Worm (Caenorhabditis elegans): ENCODE measurements around the gene rnp-4.

rnp-4 gene

DNA sequence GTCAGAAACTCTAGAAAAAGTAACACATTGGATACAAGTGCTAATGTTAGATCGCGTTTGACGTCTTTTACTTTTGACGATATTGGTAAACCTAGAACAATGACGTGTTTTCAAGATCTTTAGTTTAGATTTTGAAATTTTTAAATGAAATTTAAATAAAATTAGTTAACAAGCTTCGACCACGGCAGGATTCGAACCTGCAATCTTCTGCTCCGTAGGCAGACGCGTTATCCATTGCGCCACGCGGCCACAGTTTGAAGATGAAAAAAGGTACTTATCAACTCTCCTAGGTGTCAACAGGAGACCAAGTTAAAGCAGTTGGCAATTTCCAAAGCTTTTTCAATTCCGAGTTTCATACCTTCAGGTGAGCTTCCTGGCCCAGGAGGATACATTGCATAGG is 43.3 kb downstream of the rnp-4 start:
- TF ChIP-seq dmd-9 (GFP tag; IDR thresholded peaks at IDR 0.05): no peak
- no peak for TF ChIP-seq dpl-1 (GFP tag; optimal IDR thresholded peaks at IDR 0.05)
- no peak for TF ChIP-seq unc-39 (tag; optimal IDR thresholded peaks at IDR 0.05)
- TF ChIP-seq dve-1 (tag; optimal IDR thresholded peaks at IDR 0.05; ENCODE audit: insufficient read depth): peak; percentile 44
- TF ChIP-seq lin-29 (GFP tag; IDR thresholded peaks at IDR 0.05): no peak
- TF ChIP-seq unc-62 (GFP tag; optimal IDR thresholded peaks at IDR 0.05 in 1 of 2): peak in 1 of 2 experiments; percentile 47
- no peak for TF ChIP-seq unc-62 (tag; optimal IDR thresholded peaks at IDR 0.05)
- TF ChIP-seq dmd-8 (GFP tag; IDR thresholded peaks at IDR 0.05): 0 out of 2 replicates have a peak, but pooled peaks have one; percentile 60
- peak; percentile 63 for TF ChIP-seq lin-38 (GFP tag; IDR thresholded peaks at IDR 0.05)
- no peak for TF ChIP-seq set-16 (GFP tag; IDR thresholded peaks at IDR 0.05)
- no peak for TF ChIP-seq zip-2 (tag; optimal IDR thresholded peaks at IDR 0.05)
- peak; percentile 26 for TF ChIP-seq nhr-102 (tag; optimal IDR thresholded peaks at IDR 0.05)
- TF ChIP-seq lsy-2 (tag; optimal IDR thresholded peaks at IDR 0.05): no peak
- TF ChIP-seq dmd-6 (GFP tag; IDR thresholded peaks at IDR 0.05): peak; percentile 32; the same call in 1 of the 2 replicates
- peak; percentile 46; the same call in 1 of the 2 replicates for TF ChIP-seq daf-19 (GFP tag; conservative IDR thresholded peaks at IDR 0.05)
- peak; percentile 10 for TF ChIP-seq mes-2 (tag; optimal IDR thresholded peaks at IDR 0.05; ENCODE audit: poor library complexity, severe bottlenecking)
- no peak for TF ChIP-seq Y105C5A.15 (GFP tag; IDR thresholded peaks at IDR 0.05)
- 0 out of 2 replicates have a peak, but pooled peaks have one; percentile 7 for TF ChIP-seq mdt-29 (GFP tag; IDR thresholded peaks at IDR 0.05)
- TF ChIP-seq sdz-12 (GFP tag; optimal IDR thresholded peaks at IDR 0.05): no peak
- no peak for TF ChIP-seq nhr-42 (GFP tag; IDR thresholded peaks at IDR 0.05)
- TF ChIP-seq arid-1 (GFP tag; conservative IDR thresholded peaks at IDR 0.05): peak; percentile 71
- TF ChIP-seq duxl-1 (tag; optimal IDR thresholded peaks at IDR 0.05; ENCODE audit: poor library complexity): no peak
- TF ChIP-seq F49E8.2 (tag; optimal IDR thresholded peaks at IDR 0.05; ENCODE audit: borderline replicate concordance): peak; percentile 48
- TF ChIP-seq hlh-30 (tag; optimal IDR thresholded peaks at IDR 0.05; ENCODE audit: insufficient read depth): peak; percentile 6
- TF ChIP-seq Y75B8A.6 (GFP tag; IDR thresholded peaks at IDR 0.05): 0 out of 2 replicates have a peak, but pooled peaks have one; percentile 29
- TF ChIP-seq nhr-111 (GFP tag; optimal IDR thresholded peaks at IDR 0.05): no peak
- TF ChIP-seq saeg-2 (GFP tag; IDR thresholded peaks at IDR 0.05): no peak
- TF ChIP-seq daf-16 (GFP tag; optimal IDR thresholded peaks at IDR 0.05): peak in 1 of 2 experiments; percentile 64
- no peak for TF ChIP-seq daf-16 (tag; optimal IDR thresholded peaks at IDR 0.05)
- TF ChIP-seq spr-1 (tag; optimal IDR thresholded peaks at IDR 0.05): no peak
- peak; percentile 41; the same call in 1 of the 2 replicates for TF ChIP-seq pha-4 (GFP tag; IDR thresholded peaks at IDR 0.05)
- no peak for TF ChIP-seq pha-4 (tag; optimal IDR thresholded peaks at IDR 0.05)
- 0 out of 2 replicates have a peak, but pooled peaks have one; percentile 53 for TF ChIP-seq snpc-1.2 (GFP tag; IDR thresholded peaks at IDR 0.05)
- 0 out of 4 replicates have a peak, but pooled peaks have one; percentile 6 to 28 for TF ChIP-seq madf-5 (GFP tag; IDR thresholded peaks at IDR 0.05)
- TF ChIP-seq ceh-44 (GFP tag; IDR thresholded peaks at IDR 0.05): no peak
- no peak for TF ChIP-seq fkh-10 (GFP tag; optimal IDR thresholded peaks at IDR 0.05)
- peak; percentile 12 for TF ChIP-seq nhr-48 (tag; optimal IDR thresholded peaks at IDR 0.05)
- peak; percentile 61; the same call in 1 of the 2 replicates for TF ChIP-seq lim-7 (GFP tag; IDR thresholded peaks at IDR 0.05)
- TF ChIP-seq vab-7 (GFP tag; IDR thresholded peaks at IDR 0.05): peak; percentile 49; the same call in 1 of the 2 replicates
- 0 out of 2 replicates have a peak, but pooled peaks have one; percentile 21 for TF ChIP-seq php-3 (GFP tag; IDR thresholded peaks at IDR 0.05)
- no peak for TF ChIP-seq ces-1 (GFP tag; optimal IDR thresholded peaks at IDR 0.05)
- peak; percentile 51 for TF ChIP-seq unc-130 (GFP tag; optimal IDR thresholded peaks at IDR 0.05)
- TF ChIP-seq egl-43 (GFP tag; IDR thresholded peaks at IDR 0.05): 0 out of 2 replicates have a peak, but pooled peaks have one; percentile 41
- TF ChIP-seq T20F7.1 (GFP tag; optimal IDR thresholded peaks at IDR 0.05): no peak
- 0 out of 2 replicates have a peak, but pooled peaks have one; percentile 28 for TF ChIP-seq F26F4.8 (GFP tag; conservative IDR thresholded peaks at IDR 0.05)
- TF ChIP-seq lin-1 (GFP tag; IDR thresholded peaks at IDR 0.05): no peak
- TF ChIP-seq daf-8 (GFP tag; IDR thresholded peaks at IDR 0.05): no peak
- TF ChIP-seq nhr-6 (tag; optimal IDR thresholded peaks at IDR 0.05): no peak
- TF ChIP-seq ZK546.5 (tag; optimal IDR thresholded peaks at IDR 0.05): no peak
- TF ChIP-seq nhr-237 (tag; optimal IDR thresholded peaks at IDR 0.05): no peak

All from whole organism, L4 larva.